Fruit fly (Drosophila melanogaster) whole organism, embryonic: ENCODE measurements around the gene geko.

ENCODE experiments used
- CG11456 ChIP-seq: fragments of 200-800 bp; sonication (Bioruptor generic); IDR thresholded peaks from 3 replicates; pipeline ENCODE4 v1.3.6; 2022; ENCODE audit warnings: missing biosample characterization, missing genetic modification characterization
- CG13123 ChIP-seq: fragments of 200-800 bp; sonication (Bioruptor generic); optimal IDR thresholded peaks from 2 replicates; lab custom pipeline; 2016; ENCODE audit warnings: missing biosample characterization, missing genetic modification characterization
- CG13775 ChIP-seq: fragments of 200-800 bp; sonication (Bioruptor generic); optimal IDR thresholded peaks from 3 replicates; lab custom pipeline; 2017; ENCODE audit warnings: missing biosample characterization, mild to moderate bottlenecking, missing genetic modification characterization
- CG13894 ChIP-seq: fragments of 200-800 bp; sonication (Bioruptor generic); optimal IDR thresholded peaks from 3 replicates; lab custom pipeline; 2018; ENCODE audit warnings: missing biosample characterization, mild to moderate bottlenecking, missing genetic modification characterization, moderate library complexity
- CG1602 ChIP-seq: fragments of 200-800 bp; sonication (Bioruptor generic); optimal IDR thresholded peaks from 3 replicates; lab custom pipeline; 2016; ENCODE audit warnings: missing biosample characterization, missing genetic modification characterization
- CG16813 ChIP-seq: fragments of 200-800 bp; sonication (Bioruptor generic); IDR thresholded peaks from 3 replicates; pipeline ENCODE4 v1.3.6; 2022; ENCODE audit warnings: missing biosample characterization, missing genetic modification characterization; ENCODE audit not compliant: partially characterized antibody
- CG16863 ChIP-seq: fragments of 200-800 bp; sonication (Bioruptor generic); optimal IDR thresholded peaks from 3 replicates; lab custom pipeline; 2016; ENCODE audit warnings: missing biosample characterization, missing genetic modification characterization
- CG17385 ChIP-seq: fragments of 200-800 bp; sonication (Bioruptor generic); optimal IDR thresholded peaks from 3 replicates; lab custom pipeline; 2018; ENCODE audit warnings: missing biosample characterization, mild to moderate bottlenecking, missing genetic modification characterization
- CG1792 ChIP-seq: fragments of 200-800 bp; sonication (Bioruptor generic); optimal IDR thresholded peaks from 2 replicates; lab custom pipeline; 2016; ENCODE audit warnings: missing biosample characterization, missing genetic modification characterization
- CG2116 ChIP-seq: fragments of 200-800 bp; sonication (Bioruptor generic); optimal IDR thresholded peaks from 3 replicates; lab custom pipeline; 2018; ENCODE audit warnings: missing biosample characterization, mild to moderate bottlenecking, missing genetic modification characterization
- CG2678 ChIP-seq: fragments of 200-800 bp; sonication (Bioruptor generic); optimal IDR thresholded peaks from 3 replicates; lab custom pipeline; 2019; ENCODE audit warnings: missing biosample characterization, mild to moderate bottlenecking, missing genetic modification characterization, moderate library complexity
- CG30431 ChIP-seq: fragments of 200-800 bp; sonication (Bioruptor generic); optimal IDR thresholded peaks from 2 replicates; lab custom pipeline; 2017; ENCODE audit warnings: missing biosample characterization, missing genetic modification characterization
- CG31224 ChIP-seq: fragments of 200-800 bp; sonication (Bioruptor generic); IDR thresholded peaks from 2 replicates; pipeline ENCODE4 v1.3.6; 2022; ENCODE audit warnings: missing biosample characterization, missing genetic modification characterization
- CG32772 ChIP-seq: fragments of 200-800 bp; sonication (Bioruptor generic); IDR thresholded peaks from 2 replicates; pipeline ENCODE4 v1.3.6; 2022; ENCODE audit warnings: missing biosample characterization, missing genetic modification characterization
- CG3407 ChIP-seq: fragments of 200-800 bp; sonication (Bioruptor generic); optimal IDR thresholded peaks from 2 replicates; lab custom pipeline; 2018; ENCODE audit warnings: missing biosample characterization, mild to moderate bottlenecking, missing genetic modification characterization
- CG4360 ChIP-seq: fragments of 200-800 bp; sonication (Bioruptor generic); IDR thresholded peaks from 2 replicates; pipeline ENCODE4 v1.3.6; 2022; ENCODE audit warnings: missing biosample characterization, missing genetic modification characterization
- CG5180 ChIP-seq: fragments of 200-800 bp; sonication (Bioruptor generic); optimal IDR thresholded peaks from 3 replicates; lab custom pipeline; 2017; ENCODE audit warnings: missing biosample characterization, missing genetic modification characterization, mild to moderate bottlenecking, moderate library complexity, missing genetic modification reagents
- CG7786 ChIP-seq: fragments of 200-800 bp; sonication (Bioruptor generic); optimal IDR thresholded peaks from 2 replicates; lab custom pipeline; 2016; ENCODE audit warnings: missing biosample characterization, missing genetic modification characterization
- CG8089 ChIP-seq: fragments of 200-800 bp; sonication (Bioruptor generic); optimal IDR thresholded peaks from 3 replicates; lab custom pipeline; 2016; ENCODE audit warnings: missing biosample characterization, missing genetic modification characterization
- CG8359 ChIP-seq: fragments of 200-800 bp; sonication (Bioruptor generic); optimal IDR thresholded peaks from 2 replicates; lab custom pipeline; 2017; ENCODE audit warnings: missing biosample characterization, mild to moderate bottlenecking, missing genetic modification characterization, borderline replicate concordance
- CG9609 ChIP-seq: fragments of 200-800 bp; sonication (Bioruptor generic); optimal IDR thresholded peaks from 3 replicates; lab custom pipeline; 2016; ENCODE audit warnings: missing biosample characterization, missing genetic modification characterization
- Camta ChIP-seq: fragments of 200-800 bp; sonication (Bioruptor generic); optimal IDR thresholded peaks from 2 replicates; lab custom pipeline; 2016; ENCODE audit warnings: missing biosample characterization, missing genetic modification characterization
- Dp ChIP-seq: fragments of 200-800 bp; sonication (Bioruptor generic); optimal IDR thresholded peaks from 2 replicates; lab custom pipeline; 2018; ENCODE audit warnings: missing biosample characterization, mild to moderate bottlenecking, missing genetic modification characterization, moderate library complexity
- E2f2 ChIP-seq: fragments of 200-800 bp; sonication (Bioruptor generic); IDR thresholded peaks from 2 replicates; pipeline ENCODE4 v1.3.6; 2022; ENCODE audit warnings: missing biosample characterization, missing genetic modification characterization
- Hand ChIP-seq: fragments of 200-800 bp; sonication (Bioruptor generic); optimal IDR thresholded peaks from 2 replicates; lab custom pipeline; 2017; ENCODE audit warnings: mild to moderate bottlenecking, missing biosample characterization, missing genetic modification reagents, missing genetic modification characterization
- Hey ChIP-seq: fragments of 200-800 bp; sonication (Bioruptor generic); optimal IDR thresholded peaks from 3 replicates; lab custom pipeline; 2018; ENCODE audit warnings: missing biosample characterization, mild to moderate bottlenecking, missing genetic modification characterization
- Lpt ChIP-seq: fragments of >200 bp; optimal IDR thresholded peaks from 2 replicates; lab custom pipeline; 2018; ENCODE audit warnings: missing biosample characterization, missing genetic modification characterization
- MBD-R2 ChIP-seq: fragments of 200-800 bp; sonication (Bioruptor generic); IDR thresholded peaks from 2 replicates; pipeline ENCODE4 v1.3.6; 2022; ENCODE audit warnings: missing biosample characterization, missing genetic modification characterization
- Meics ChIP-seq: fragments of 200-800 bp; sonication (Bioruptor generic); optimal IDR thresholded peaks from 2 replicates; lab custom pipeline; 2017; ENCODE audit warnings: missing biosample characterization, mild to moderate bottlenecking, missing genetic modification characterization
- Mes4 ChIP-seq: fragments of 200-800 bp; sonication (Bioruptor generic); optimal IDR thresholded peaks from 2 replicates; lab custom pipeline; 2016; ENCODE audit warnings: missing biosample characterization, missing genetic modification characterization
- Mrtf ChIP-seq: fragments of 200-800 bp; sonication (Bioruptor generic); IDR thresholded peaks from 3 replicates; pipeline ENCODE4 v1.3.6; 2022; ENCODE audit warnings: missing biosample characterization, missing genetic modification characterization
- Sin3A ChIP-seq: fragments of >200 bp; optimal IDR thresholded peaks from 2 replicates; lab custom pipeline; 2018
- Ssrp ChIP-seq: fragments of 200-800 bp; sonication (Bioruptor generic); optimal IDR thresholded peaks from 2 replicates; lab custom pipeline; 2018; ENCODE audit warnings: missing biosample characterization, mild to moderate bottlenecking, missing genetic modification characterization, moderate library complexity
- cad ChIP-seq: fragments of >200 bp; optimal IDR thresholded peaks from 2 replicates; lab custom pipeline; 2017; ENCODE audit warnings: missing biosample characterization, missing genetic modification characterization
- cato ChIP-seq: fragments of 200-800 bp; sonication (Bioruptor generic); optimal IDR thresholded peaks from 2 replicates; lab custom pipeline; 2016; ENCODE audit warnings: missing biosample characterization, missing genetic modification characterization, borderline replicate concordance
- chn ChIP-seq: fragments of 200-800 bp; sonication (Bioruptor generic); optimal IDR thresholded peaks from 2 replicates; lab custom pipeline; 2016; ENCODE audit warnings: missing biosample characterization, missing genetic modification characterization
- corto ChIP-seq: fragments of 200-800 bp; sonication (Bioruptor generic); optimal IDR thresholded peaks from 2 replicates; lab custom pipeline; 2016; ENCODE audit warnings: missing biosample characterization, mild to moderate bottlenecking, missing genetic modification characterization, moderate library complexity
- crol ChIP-seq: fragments of 200-800 bp; sonication (Bioruptor generic); IDR thresholded peaks from 2 replicates; pipeline ENCODE4 v1.3.6; 2022; ENCODE audit warnings: missing biosample characterization, missing genetic modification characterization
- crp ChIP-seq, 2 experiments: fragments of 200-800 bp; sonication (Bioruptor generic); optimal IDR thresholded peaks; 2 replicates in 1 of 2; 3 replicates in 1 of 2; lab custom pipeline; 2017; ENCODE audit warnings: missing biosample characterization in 2 of 2, missing genetic modification characterization in 2 of 2, mild to moderate bottlenecking in 1 of 2, moderate library complexity in 1 of 2
- dmrt99B ChIP-seq: fragments of 200-800 bp; sonication (Bioruptor generic); optimal IDR thresholded peaks from 2 replicates; lab custom pipeline; 2018; ENCODE audit warnings: missing biosample characterization, mild to moderate bottlenecking, missing genetic modification characterization, moderate library complexity
- ems ChIP-seq: fragments of 200-800 bp; sonication (Bioruptor generic); optimal IDR thresholded peaks from 3 replicates; lab custom pipeline; 2016; ENCODE audit warnings: missing biosample characterization, missing genetic modification characterization
- eve ChIP-seq, 2 experiments: fragments of >200 bp; optimal IDR thresholded peaks; 2 replicates each; lab custom pipeline; 2017; ENCODE audit warnings: missing biosample characterization in 2 of 2, missing genetic modification characterization in 2 of 2
- gcm2 ChIP-seq: fragments of 200-800 bp; sonication (Bioruptor generic); optimal IDR thresholded peaks from 2 replicates; lab custom pipeline; 2016; ENCODE audit warnings: missing biosample characterization, missing genetic modification characterization
- insv ChIP-seq, 2 experiments: fragments of 200-800 bp; sonication (Bioruptor generic); optimal IDR thresholded peaks; 3 replicates each; lab custom pipeline; 2016 to 2018; ENCODE audit warnings: missing biosample characterization in 2 of 2, missing genetic modification characterization in 2 of 2
- phol ChIP-seq: fragments of 200-800 bp; sonication (Bioruptor generic); optimal IDR thresholded peaks from 3 replicates; lab custom pipeline; 2018; ENCODE audit warnings: missing biosample characterization, mild to moderate bottlenecking, missing genetic modification characterization, moderate library complexity
- ranshi ChIP-seq: fragments of 200-800 bp; sonication (Bioruptor generic); IDR thresholded peaks from 2 replicates; pipeline ENCODE4 v1.3.6; 2022; ENCODE audit warnings: missing biosample characterization, missing genetic modification characterization
- sc ChIP-seq, 3 experiments: fragments of >200 bp in 2 of 3; fragments of 200-800 bp in 1 of 3; sonication (Bioruptor generic) in 1 of 3; optimal IDR thresholded peaks; 2 replicates in 2 of 3; 3 replicates in 1 of 3; lab custom pipeline; 2017; ENCODE audit warnings: mild to moderate bottlenecking in 1 of 3, missing biosample characterization in 1 of 3, missing genetic modification characterization in 1 of 3, missing genetic modification reagents in 1 of 3
- wor ChIP-seq: fragments of 200-800 bp; sonication (Bioruptor generic); IDR thresholded peaks from 2 replicates; pipeline ENCODE4 v1.3.6; 2022; ENCODE audit warnings: missing biosample characterization, missing genetic modification characterization
- z ChIP-seq: fragments of 200-800 bp; sonication (Bioruptor generic); IDR thresholded peaks from 3 replicates; pipeline ENCODE4 v1.3.6; 2022; ENCODE audit warnings: missing biosample characterization, missing genetic modification characterization

geko gene

DNA sequence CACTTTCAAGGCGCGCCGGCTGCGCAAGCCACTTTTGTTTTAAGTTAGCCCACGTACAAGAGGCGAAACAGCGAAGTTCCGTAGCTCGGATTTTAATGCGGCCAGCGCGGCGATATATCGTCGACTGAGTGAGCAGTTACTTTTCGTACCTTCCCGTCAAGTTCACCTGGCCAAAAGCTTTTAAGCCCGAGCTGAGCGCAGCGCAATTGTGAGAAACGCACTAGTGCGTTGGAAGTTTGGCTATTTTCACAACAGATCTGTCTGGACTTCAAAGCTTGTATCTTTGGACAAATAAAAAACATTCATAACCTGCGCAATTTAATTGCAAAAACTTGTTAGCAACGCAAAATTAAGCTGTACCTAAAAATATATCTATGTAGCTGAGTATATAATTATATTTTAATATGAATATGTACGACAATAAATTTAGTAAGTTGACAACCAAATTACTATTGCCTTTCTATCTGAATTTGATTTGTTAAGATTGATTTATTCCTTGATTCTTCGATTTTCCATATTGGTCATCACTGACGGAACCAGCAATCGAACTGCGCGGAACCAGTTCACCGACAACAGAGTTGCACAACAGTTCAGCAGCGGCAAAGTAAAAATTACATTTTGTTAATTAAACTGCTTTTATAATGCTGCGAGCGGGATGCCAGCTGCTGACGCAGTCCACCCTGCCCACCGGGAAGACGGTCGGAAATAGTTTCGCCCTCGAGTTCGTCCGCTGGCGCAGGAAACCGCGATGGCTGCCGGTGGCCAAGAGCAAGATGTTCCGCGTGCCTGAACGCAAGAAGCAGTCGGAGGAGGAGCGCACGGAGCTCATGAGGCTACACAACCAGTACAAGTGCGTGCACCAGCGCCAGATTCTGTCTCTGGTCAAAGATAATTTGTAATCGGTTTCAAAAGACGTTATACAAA is 32.9 kb upstream of the geko start, which contains the start of the genes CG13698 and mRpS26 (continued):
- TF ChIP-seq CG16813 (GFP tag; lab: Robert Waterston, UW) (no peak), eve (GFP tag; optimal IDR thresholded peaks at IDR 0.05; lab: Kevin White, UChicago) (no peak), CG8359 (GFP tag; lab: Kevin White, UChicago) (no peak), CG1792 (GFP tag; lab: Kevin White, UChicago) (no peak), CG17385 (GFP tag; lab: Kevin White, UChicago) (peak; percentile 10), Sin3A (lab: Kevin White, UChicago) (peak; percentile 54), CG4360 (GFP tag; lab: Robert Waterston, UW) (no peak), corto (no peak), CG30431 (GFP tag; lab: Kevin White, UChicago) (peak; percentile 35), E2f2 (peak; percentile 56; the same call in 1 of the 2 replicates), CG1602 (GFP tag; lab: Kevin White, UChicago) (peak; percentile 62), Mrtf (GFP tag; lab: Robert Waterston, UW) (peak; percentile 44; the same call in 1 of the 3 replicates), CG13775 (GFP tag; lab: Kevin White, UChicago) (peak; percentile 77), CG7786 (no peak), CG32772 (peak; percentile 42; the same call in 1 of the 2 replicates), CG2678 (tag; lab: Kevin White, UChicago) (peak; percentile 82), sc (optimal IDR thresholded peaks at IDR 0.05; lab: Kevin White, UChicago) (no peak), sc (GFP tag; optimal IDR thresholded peaks at IDR 0.05; lab: Kevin White, UChicago) (no peak), ems (GFP tag; lab: Kevin White, UChicago) (no peak), phol (tag; lab: Kevin White, UChicago) (peak; percentile 77), CG16863 (GFP tag; lab: Kevin White, UChicago) (peak; percentile 7), cato (GFP tag; lab: Kevin White, UChicago) (no peak), CG5180 (GFP tag; lab: Kevin White, UChicago) (no peak), CG13894 (tag; lab: Kevin White, UChicago) (peak; percentile 71), CG3407 (GFP tag; lab: Kevin White, UChicago) (peak; percentile 50), chn (GFP tag; lab: Kevin White, UChicago) (peak; percentile 50), Dp (peak; percentile 7), wor (no peak), dmrt99B (tag; lab: Kevin White, UChicago) (peak; percentile 74), Hand (GFP tag; lab: Kevin White, UChicago) (peak; percentile 57), CG13123 (GFP tag; lab: Kevin White, UChicago) (peak; percentile 55), Hey (no peak), cad (no peak), MBD-R2 (peak; percentile 66), Mes4 (GFP tag; lab: Kevin White, UChicago) (no peak), crol (GFP tag; lab: Robert Waterston, UW) (no peak), insv (GFP tag; optimal IDR thresholded peaks at IDR 0.05; lab: Kevin White, UChicago) (no peak), CG2116 (GFP tag; lab: Kevin White, UChicago) (peak; percentile 96), Lpt (GFP tag; lab: Kevin White, UChicago) (no peak), Camta (GFP tag; lab: Kevin White, UChicago) (no peak), CG8089 (GFP tag; lab: Kevin White, UChicago) (no peak), CG31224 (GFP tag; lab: Robert Waterston, UW) (no peak), Meics (GFP tag; lab: Kevin White, UChicago) (peak; percentile 73), Ssrp (tag; lab: Kevin White, UChicago) (peak; percentile 72), CG9609 (GFP tag; lab: Kevin White, UChicago) (no peak), ranshi (GFP tag; lab: Robert Waterston, UW) (peak; percentile 50; the same call in 1 of the 2 replicates), z (no peak), CG11456 (GFP tag; lab: Robert Waterston, UW) (no peak), gcm2 (GFP tag; lab: Kevin White, UChicago) (no peak), crp (GFP tag; optimal IDR thresholded peaks at IDR 0.05; lab: Kevin White, UChicago) (peak in 1 of 2 experiments; percentile 30)
